Fruit fly (Drosophila melanogaster): ENCODE measurements around the gene CG2233.

DNA sequence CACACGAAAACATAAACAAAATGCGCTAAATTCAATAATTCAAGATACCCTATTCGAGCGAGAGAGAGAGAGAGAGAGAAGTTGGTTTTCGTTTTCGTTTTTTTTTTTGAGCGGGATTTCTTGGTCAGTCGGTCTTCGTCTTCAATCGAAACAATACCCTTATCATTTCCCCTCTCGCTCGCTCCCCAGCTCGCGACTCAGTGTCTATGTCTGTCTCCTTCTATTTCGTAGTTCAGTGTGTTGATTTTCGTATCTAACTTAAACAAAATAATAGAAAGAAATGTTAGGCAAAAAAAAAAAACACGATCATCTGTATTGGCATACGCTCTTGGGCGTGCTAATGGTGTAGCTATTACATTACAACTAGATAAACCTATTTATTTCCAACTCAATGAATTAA is 12.0 kb upstream of the CG2233 start:
- TF ChIP-seq Clk (GFP tag; optimal IDR thresholded peaks at IDR 0.05) (no peak), bab1 (GFP tag; optimal IDR thresholded peaks at IDR 0.05) (no peak), CG12768 (GFP tag; optimal IDR thresholded peaks at IDR 0.05) (no peak), CG5204 (GFP tag; optimal IDR thresholded peaks at IDR 0.05) (no peak), Hr96 (GFP tag; optimal IDR thresholded peaks at IDR 0.05) (no peak), Mnt (GFP tag; optimal IDR thresholded peaks at IDR 0.05) (no peak), ovo (GFP tag; optimal IDR thresholded peaks at IDR 0.05) (peak; percentile 10), CG7101 (tag; optimal IDR thresholded peaks at IDR 0.05) (no peak), tj (GFP tag; optimal IDR thresholded peaks at IDR 0.05) (no peak), Crg-1 (GFP tag; optimal IDR thresholded peaks at IDR 0.05) (no peak), kay (GFP tag; ENCODE audit: borderline replicate concordance) (peak; percentile 65), pad (GFP tag; optimal IDR thresholded peaks at IDR 0.05) (peak; percentile 64), CG33017 (tag; optimal IDR thresholded peaks at IDR 0.05) (no peak)
